Fruit fly (Drosophila melanogaster): ENCODE data around the gene CG10375.

CG10375 gene

DNA sequence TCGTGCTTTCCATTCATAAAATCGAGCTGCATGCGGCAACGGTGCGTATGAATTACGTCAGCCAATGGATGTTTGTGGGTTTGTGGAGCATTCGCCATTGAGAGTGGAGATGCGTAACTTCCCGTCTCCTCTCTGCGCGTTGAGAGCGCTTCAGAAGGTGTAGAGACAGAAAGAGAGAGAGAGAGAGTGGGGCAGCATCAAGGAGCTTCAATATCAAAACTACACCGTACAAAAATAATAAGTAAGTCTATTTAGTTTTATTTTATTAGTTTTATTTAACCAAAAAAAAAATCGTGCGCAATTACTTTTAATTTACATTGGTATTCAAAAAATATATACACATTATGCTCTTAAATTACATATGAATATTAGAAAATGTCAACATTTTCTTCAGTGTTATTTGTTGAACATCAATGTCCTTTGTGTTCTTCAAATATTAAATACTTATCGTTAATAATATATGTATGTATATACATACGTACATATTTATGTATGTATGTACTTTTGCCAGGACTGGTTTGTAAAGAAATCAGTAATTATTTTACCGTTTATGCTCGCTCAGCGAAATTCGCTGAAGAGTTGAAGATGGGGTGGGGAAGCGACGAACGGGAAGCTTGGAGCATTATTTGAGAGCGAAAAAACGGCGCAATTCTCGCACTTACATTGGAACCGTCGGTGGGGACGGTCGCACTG lies 44.7 kb upstream of the CG10375 start, which contains the start of gene CG10365 (continued):
- TF ChIP-seq CG14965 (GFP tag; optimal IDR thresholded peaks at IDR 0.05; ENCODE audit: borderline replicate concordance) (no peak), BtbVII (GFP tag; optimal IDR thresholded peaks at IDR 0.05) (peak; percentile 89), CG31388 (GFP tag; optimal IDR thresholded peaks at IDR 0.05) (peak; percentile 32), chm (GFP tag; IDR thresholded peaks at IDR 0.05) (no peak; the same call in 1 of the 2 replicates), eyg (GFP tag; optimal IDR thresholded peaks at IDR 0.05) (no peak), so (GFP tag; IDR thresholded peaks at IDR 0.05) (peak; percentile 79), Dek (tag; optimal IDR thresholded peaks at IDR 0.05) (peak; percentile 90), sna (GFP tag; IDR thresholded peaks at IDR 0.05; ENCODE audit: partially characterized antibody) (no peak), CG13287 (GFP tag; IDR thresholded peaks at IDR 0.05; ENCODE audit: partially characterized antibody) (no peak), CG10274 (GFP tag; optimal IDR thresholded peaks at IDR 0.05) (no peak), Doc2 (GFP tag; IDR thresholded peaks at IDR 0.05) (no peak), Hr78 (GFP tag; optimal IDR thresholded peaks at IDR 0.05) (peak in 1 of 2 experiments; percentile 33), CG9876 (GFP tag; optimal IDR thresholded peaks at IDR 0.05) (no peak), Neu2 (GFP tag; optimal IDR thresholded peaks at IDR 0.05; ENCODE audit: borderline replicate concordance) (no peak), dmrt11E (tag; optimal IDR thresholded peaks at IDR 0.05) (peak; percentile 26), CG31365 (tag; optimal IDR thresholded peaks at IDR 0.05) (no peak), CG30020 (tag; optimal IDR thresholded peaks at IDR 0.05) (no peak), CG16863 (GFP tag; optimal IDR thresholded peaks at IDR 0.05) (no peak), CG12744 (GFP tag; optimal IDR thresholded peaks at IDR 0.05) (no peak), CG10565 (GFP tag; optimal IDR thresholded peaks at IDR 0.05) (no peak), hbn (GFP tag; IDR thresholded peaks at IDR 0.05; ENCODE audit: partially characterized antibody) (no peak), CG43689 (GFP tag; IDR thresholded peaks at IDR 0.05) (peak; percentile 59), CG4360 (GFP tag; IDR thresholded peaks at IDR 0.05) (no peak), CG15479 (GFP tag; optimal IDR thresholded peaks at IDR 0.05) (no peak), org-1 (GFP tag; optimal IDR thresholded peaks at IDR 0.05) (peak; percentile 72), Ssrp (tag; optimal IDR thresholded peaks at IDR 0.05) (peak; percentile 81), gsb (GFP tag; IDR thresholded peaks at IDR 0.05) (0 out of 2 replicates have a peak, but pooled peaks have one; percentile 33), pum (GFP tag; optimal IDR thresholded peaks at IDR 0.05) (no peak), ato (GFP tag; IDR thresholded peaks at IDR 0.05; ENCODE audit: partially characterized antibody) (no peak), ci (GFP tag; IDR thresholded peaks at IDR 0.05) (peak; percentile 61; the same call in 1 of the 3 replicates), CG9797 (GFP tag; optimal IDR thresholded peaks at IDR 0.05) (no peak), unc-4 (GFP tag; IDR thresholded peaks at IDR 0.05; ENCODE audit: partially characterized antibody) (0 out of 2 replicates have a peak, but pooled peaks have one; percentile 12), nerfin-2 (GFP tag; IDR thresholded peaks at IDR 0.05; ENCODE audit: partially characterized antibody) (no peak), CG13296 (GFP tag; optimal IDR thresholded peaks at IDR 0.05) (peak; percentile 91), sens (GFP tag) (peak; percentile 57), cas (GFP tag; IDR thresholded peaks at IDR 0.05) (0 out of 2 replicates have a peak, but pooled peaks have one; percentile 50), danr (GFP tag; IDR thresholded peaks at IDR 0.05) (peak; percentile 50; the same call in 1 of the 2 replicates), kay (GFP tag; optimal IDR thresholded peaks at IDR 0.05) (peak; percentile 40), ara (GFP tag; IDR thresholded peaks at IDR 0.05) (no peak), CG8089 (GFP tag; optimal IDR thresholded peaks at IDR 0.05) (no peak), gfzf (GFP tag; optimal IDR thresholded peaks at IDR 0.05) (no peak), CG4854 (GFP tag; optimal IDR thresholded peaks at IDR 0.05) (no peak), onecut (GFP tag; IDR thresholded peaks at IDR 0.05) (peak; percentile 74), CG34376 (GFP tag; optimal IDR thresholded peaks at IDR 0.05) (peak; percentile 22), Spps (tag; optimal IDR thresholded peaks at IDR 0.05) (peak; percentile 4), CG6765 (GFP tag; optimal IDR thresholded peaks at IDR 0.05) (peak; percentile 72), grau (tag; optimal IDR thresholded peaks at IDR 0.05) (peak; percentile 86), HLHmδ (GFP tag; optimal IDR thresholded peaks at IDR 0.05) (no peak), bowl (GFP tag; IDR thresholded peaks at IDR 0.05) (peak; percentile 67; the same call in 1 of the 2 replicates)

All from whole organism, embryonic.